Worm (Caenorhabditis elegans) whole organism, L2 larva: ENCODE results near the gene F11D5.6.

Experiments
- R02D3.7 ChIP-seq: fragments of 150-350 bp; optimal IDR thresholded peaks from 2 replicates; lab custom pipeline; 2014; ENCODE audit warnings: missing biosample characterization, missing genetic modification characterization
- blmp-1 ChIP-seq: sonication (generic microtip); optimal IDR thresholded peaks from 2 replicates; lab custom pipeline; 2017; ENCODE audit warnings: missing genetic modification characterization, mild to moderate bottlenecking, missing compliant biosample characterization, antibody characterized with exemption, moderate library complexity; ENCODE audit not compliant: insufficient read depth
- elt-3 ChIP-seq: sonication (generic microtip); optimal IDR thresholded peaks from 2 replicates; lab custom pipeline; 2017; ENCODE audit warnings: missing biosample characterization, missing genetic modification characterization
- lin-39 ChIP-seq: fragments of 150-350 bp; optimal IDR thresholded peaks from 2 replicates; lab custom pipeline; 2014; ENCODE audit warnings: missing biosample characterization, missing genetic modification reagents, missing genetic modification characterization
- lsy-2 ChIP-seq, 2 experiments: fragments of 150-350 bp in 1 of 2; sonication (generic microtip) in 1 of 2; optimal IDR thresholded peaks; 2 replicates each; lab custom pipeline; 2014 to 2017; ENCODE audit warnings: missing biosample characterization in 2 of 2, missing genetic modification characterization in 2 of 2
- mdl-1 ChIP-seq, 2 experiments: fragments of 150-350 bp in 1 of 2; sonication (generic microtip) in 1 of 2; optimal IDR thresholded peaks; 2 replicates each; lab custom pipeline; 2017; ENCODE audit warnings: missing biosample characterization in 2 of 2, missing genetic modification characterization in 2 of 2
- nhr-12 ChIP-seq: fragments of 150-350 bp; optimal IDR thresholded peaks from 2 replicates; lab custom pipeline; 2014; ENCODE audit warnings: missing biosample characterization, missing genetic modification characterization
- nhr-237 ChIP-seq: fragments of 150-350 bp; optimal IDR thresholded peaks from 2 replicates; lab custom pipeline; 2014; ENCODE audit warnings: missing biosample characterization, missing genetic modification characterization
- nhr-77 ChIP-seq: fragments of 150-350 bp; optimal IDR thresholded peaks from 2 replicates; lab custom pipeline; 2014; ENCODE audit warnings: missing biosample characterization, missing genetic modification characterization
- unc-39 ChIP-seq: fragments of 150-350 bp; optimal IDR thresholded peaks from 2 replicates; lab custom pipeline; 2014; ENCODE audit warnings: missing biosample characterization, missing genetic modification characterization
- zag-1 ChIP-seq: fragments of 150-350 bp; optimal IDR thresholded peaks from 2 replicates; lab custom pipeline; 2014; ENCODE audit warnings: missing biosample characterization, missing genetic modification characterization

ce11 chrX:3362378-3362777 lies 36.3 kb upstream of the F11D5.6 start, which contains the start of gene dhs-26:
- TF ChIP-seq nhr-77 (tag; lab: Kevin White, UChicago) (no peak), zag-1 (no peak), mdl-1 (tag; optimal IDR thresholded peaks at IDR 0.05; lab: Kevin White, UChicago) (no peak), lsy-2 (tag; optimal IDR thresholded peaks at IDR 0.05; lab: Kevin White, UChicago) (no peak), nhr-12 (no peak), nhr-237 (tag; lab: Kevin White, UChicago) (no peak), unc-39 (tag; lab: Kevin White, UChicago) (no peak), elt-3 (tag; lab: Kevin White, UChicago) (no peak), R02D3.7 (tag; lab: Kevin White, UChicago) (no peak), lin-39 (tag; lab: Kevin White, UChicago) (no peak), blmp-1 (tag; lab: Kevin White, UChicago) (no peak)
